Fruit fly (Drosophila melanogaster) whole organism, wandering third instar larva: Measurements from ENCODE around the gene Eig71Ea.

Experiments used
- br ChIP-seq: fragments of 200-800 bp; sonication (Bioruptor generic); optimal IDR thresholded peaks from 2 replicates; lab custom pipeline; 2016; ENCODE audit warnings: missing biosample characterization, missing genetic modification characterization
- h ChIP-seq: fragments of 200-800 bp; sonication (Bioruptor generic); optimal IDR thresholded peaks from 3 replicates; lab custom pipeline; 2016; ENCODE audit warnings: missing biosample characterization, mild to moderate bottlenecking, missing genetic modification characterization
- jim ChIP-seq: fragments of 175-275, 200-325 bp; sonication (Bioruptor generic); optimal IDR thresholded peaks from 2 replicates; lab custom pipeline; 2016; ENCODE audit warnings: missing biosample characterization, mild to moderate bottlenecking, missing genetic modification characterization
- lola ChIP-seq: fragments of >200 bp; optimal IDR thresholded peaks from 2 replicates; lab custom pipeline; 2017; ENCODE audit warnings: missing biosample characterization, missing genetic modification characterization
- sage ChIP-seq: fragments of 200-800 bp; sonication (Bioruptor generic); optimal IDR thresholded peaks from 2 replicates; lab custom pipeline; 2016; ENCODE audit warnings: missing biosample characterization, mild to moderate bottlenecking, missing genetic modification characterization
- usp ChIP-seq: fragments of >200 bp; optimal IDR thresholded peaks from 2 replicates; lab custom pipeline; 2017; ENCODE audit warnings: missing biosample characterization, missing genetic modification characterization

- TF ChIP-seq jim (GFP tag; lab: Kevin White, UChicago) (no peak), sage (GFP tag; lab: Kevin White, UChicago) (no peak), lola (no peak), br (GFP tag; lab: Kevin White, UChicago) (no peak), h (GFP tag; lab: Kevin White, UChicago) (no peak), usp (GFP tag; lab: Kevin White, UChicago) (no peak)
Measured at dm6 chr3L:15649561-15649960, at the start of gene Eig71Ea, which contains the start of gene Eig71Eb.
